Worm (Caenorhabditis elegans) whole organism, L4/young adult: Measurements from ENCODE around the gene smk-1.
A peak's percentile ranks its signal among the peaks of the same experiment; 100 is the strongest.
"Not testable (repeated sequence)": the region's sequence is repeated elsewhere in the genome, so short reads cannot be mapped to it uniquely, and the experiment has no call there.

ENCODE experiments used
- W03F9.2 ChIP-seq: fragments of 150-350 bp; optimal IDR thresholded peaks from 2 replicates; lab custom pipeline; 2014; ENCODE audit warnings: missing biosample characterization, missing genetic modification characterization
- dao-5 ChIP-seq: sonication (generic microtip); optimal IDR thresholded peaks from 2 replicates; lab custom pipeline; 2016; ENCODE audit warnings: missing genotype, missing genetic modification characterization, moderate library complexity, missing compliant biosample characterization
- him-1 ChIP-seq: sonication (generic microtip); optimal IDR thresholded peaks from 2 replicates; lab custom pipeline; 2016; ENCODE audit warnings: missing genotype, missing genetic modification reagents, missing genetic modification characterization, missing compliant biosample characterization

smk-1 gene

ce11 chrV:8607353-8607850 lies at the start of gene smk-1:
Gene smk-1, plus strand, starts transcription at chrV:8607800.
- TF ChIP-seq W03F9.2 (no peak), dao-5 (tag; lab: Kevin White, UChicago) (no peak), him-1 (tag; lab: Kevin White, UChicago) (no peak)

ce11 chrV:8560916-8561315 lies 46.7 kb upstream of the smk-1 start, which contains the start of gene acr-16:
Gene acr-16, plus strand, starts transcription at chrV:8561216.
- TF ChIP-seq dao-5 (tag; lab: Kevin White, UChicago), result no peak
- TF ChIP-seq W03F9.2, result no peak

- TF ChIP-seq W03F9.2, result no peak
- no peak for TF ChIP-seq him-1 (tag; lab: Kevin White, UChicago)
- TF ChIP-seq dao-5 (tag; lab: Kevin White, UChicago), result no peak
These were observed 42.5 kb upstream of the smk-1 start, which contains the start of gene F25G6.8 for ce11 chrV:8565075-8565474. Gene F25G6.8, minus strand, starts transcription at chrV:8565175.

- TF ChIP-seq dao-5 (tag; lab: Kevin White, UChicago) (no peak), him-1 (tag; lab: Kevin White, UChicago) (no peak), W03F9.2 (no peak)
These were observed 38.4 kb upstream of the smk-1 start for ce11 chrV:8569172-8569571.

- TF ChIP-seq dao-5 (tag; lab: Kevin White, UChicago), result no peak
- TF ChIP-seq him-1 (tag; lab: Kevin White, UChicago), result no peak
- TF ChIP-seq W03F9.2, result peak; percentile 70
These were observed 37.7 kb upstream of the smk-1 start, which contains the start of the genes F25G6.9 and symk-1 for ce11 chrV:8569841-8570361. Gene F25G6.9, minus strand, starts transcription at chrV:8570000. Gene symk-1, plus strand, starts transcription at chrV:8570311.

ce11 chrV:8574762-8575161 lies 32.8 kb upstream of the smk-1 start, which contains the start of gene F25G6.1:
Gene F25G6.1, plus strand, starts transcription at chrV:8575062.
- not testable (repeated sequence) for TF ChIP-seq him-1 (tag; lab: Kevin White, UChicago); W03F9.2; dao-5 (tag; lab: Kevin White, UChicago)

ce11 chrV:8580961-8581360 lies 26.6 kb upstream of the smk-1 start, which contains the start of gene C10B5.1:
Gene C10B5.1, plus strand, starts transcription at chrV:8581261.
- TF ChIP-seq dao-5 (tag; lab: Kevin White, UChicago) (no peak), him-1 (tag; lab: Kevin White, UChicago) (no peak), W03F9.2 (no peak)

- TF ChIP-seq dao-5 (tag; lab: Kevin White, UChicago), result no peak
- no peak for TF ChIP-seq him-1 (tag; lab: Kevin White, UChicago)
- TF ChIP-seq W03F9.2, result no peak
These were observed 21.1 kb upstream of the smk-1 start for ce11 chrV:8586472-8586871.

ce11 chrV:8586920-8587319 lies 20.7 kb upstream of the smk-1 start:
- TF ChIP-seq dao-5 (tag; lab: Kevin White, UChicago), result no peak
- TF ChIP-seq W03F9.2, result no peak
- TF ChIP-seq him-1 (tag; lab: Kevin White, UChicago), result no peak

- TF ChIP-seq him-1 (tag; lab: Kevin White, UChicago) (no peak), dao-5 (tag; lab: Kevin White, UChicago) (no peak), W03F9.2 (no peak)
These were observed 19.5 kb upstream of the smk-1 start, which contains the start of gene C10B5.3 for ce11 chrV:8588079-8588478. Gene C10B5.3, minus strand, starts transcription at chrV:8588179.

- TF ChIP-seq W03F9.2 (no peak), dao-5 (tag; lab: Kevin White, UChicago) (no peak), him-1 (tag; lab: Kevin White, UChicago) (no peak)
These were observed 14.8 kb upstream of the smk-1 start for ce11 chrV:8592691-8593307.

- TF ChIP-seq him-1 (tag; lab: Kevin White, UChicago), result no peak
- TF ChIP-seq W03F9.2, result no peak
- TF ChIP-seq dao-5 (tag; lab: Kevin White, UChicago), result no peak
These were observed 13.3 kb upstream of the smk-1 start, which contains the start of gene tag-196 for ce11 chrV:8594105-8594964. Gene tag-196, plus strand, starts transcription at chrV:8594914.

- no peak for TF ChIP-seq dao-5 (tag; lab: Kevin White, UChicago)
- TF ChIP-seq him-1 (tag; lab: Kevin White, UChicago), result no peak
- TF ChIP-seq W03F9.2, result no peak
These were observed 8.4 kb upstream of the smk-1 start, which contains the start of gene F41E6.7 for ce11 chrV:8599192-8599591. Gene F41E6.7, minus strand, starts transcription at chrV:8599292.
